Worm (Caenorhabditis elegans): ENCODE results near the gene srh-282.

DNA sequence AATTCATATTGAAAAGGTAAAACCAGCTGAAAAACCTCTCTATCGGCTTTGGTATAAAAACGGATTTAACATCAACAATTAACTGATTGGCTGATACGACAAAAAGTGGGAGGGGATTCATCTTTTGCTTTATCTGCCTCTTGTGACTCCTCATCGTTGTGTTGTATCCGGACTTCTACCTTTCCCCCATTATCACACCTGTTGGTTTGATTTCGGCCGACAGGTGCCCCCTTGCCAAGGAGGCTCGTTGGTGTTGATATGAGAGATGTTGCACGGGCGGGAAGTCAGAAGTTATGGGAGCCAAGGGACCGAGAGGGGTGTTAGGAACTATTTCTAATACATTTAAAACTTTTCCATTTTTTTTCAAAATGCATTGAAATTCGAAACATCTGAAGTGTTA is 41.3 kb upstream of the srh-282 start:
- TF ChIP-seq aly-1 (tag; optimal IDR thresholded peaks at IDR 0.05), result no peak
- TF ChIP-seq ama-1 (optimal IDR thresholded peaks at IDR 0.05), result no peak
- TF ChIP-seq hmg-4 (GFP tag; optimal IDR thresholded peaks at IDR 0.05), result no peak
- no peak for TF ChIP-seq pes-1 (GFP tag; IDR thresholded peaks at IDR 0.05)
- TF ChIP-seq ets-7 (tag; optimal IDR thresholded peaks at IDR 0.05), result no peak
- no peak for TF ChIP-seq tra-4 (tag; optimal IDR thresholded peaks at IDR 0.05)
- no peak for TF ChIP-seq ceh-13 (GFP tag; optimal IDR thresholded peaks at IDR 0.05)
- no peak for TF ChIP-seq sea-1 (GFP tag; conservative IDR thresholded peaks at IDR 0.05)
- no peak for TF ChIP-seq ceh-36 (tag; optimal IDR thresholded peaks at IDR 0.05)
- TF ChIP-seq flt-1 (GFP tag; IDR thresholded peaks at IDR 0.05), result no peak
- no peak for TF ChIP-seq B0310.2 (tag; optimal IDR thresholded peaks at IDR 0.05)
- TF ChIP-seq hnd-1 (tag; optimal IDR thresholded peaks at IDR 0.05), result no peak
- TF ChIP-seq hmbx-1 (tag; optimal IDR thresholded peaks at IDR 0.05), result no peak
- TF ChIP-seq tbx-37 (GFP tag; conservative IDR thresholded peaks at IDR 0.05), result no peak
